Fruit fly (Drosophila melanogaster) whole organism, adult: ENCODE measurements around the gene porin.

Source experiments
- CG12768 ChIP-seq: fragments of 200-800 bp; sonication (Bioruptor generic); optimal IDR thresholded peaks from 2 replicates; lab custom pipeline; 2017; ENCODE audit warnings: missing biosample characterization, missing genetic modification characterization, mild to moderate bottlenecking, moderate library complexity, missing genetic modification reagents
- CG33017 ChIP-seq: fragments of 200-800 bp; sonication (Bioruptor generic); optimal IDR thresholded peaks from 2 replicates; lab custom pipeline; 2018; ENCODE audit warnings: missing biosample characterization, mild to moderate bottlenecking, missing genetic modification characterization, moderate library complexity
- Clk ChIP-seq: fragments of 200-800 bp; sonication (Bioruptor generic); optimal IDR thresholded peaks from 2 replicates; lab custom pipeline; 2017; ENCODE audit warnings: missing biosample characterization, missing genetic modification characterization
- Hr96 ChIP-seq: fragments of 200-800 bp; sonication (Bioruptor generic); optimal IDR thresholded peaks from 2 replicates; lab custom pipeline; 2016; ENCODE audit warnings: missing biosample characterization, missing genetic modification characterization
- ovo ChIP-seq: fragments of 200-800 bp; sonication (Bioruptor generic); optimal IDR thresholded peaks from 2 replicates; lab custom pipeline; 2016; ENCODE audit warnings: missing biosample characterization, missing genetic modification characterization
- tj ChIP-seq: fragments of 200-800 bp; sonication (Bioruptor generic); optimal IDR thresholded peaks from 3 replicates; lab custom pipeline; 2017; ENCODE audit warnings: missing biosample characterization, mild to moderate bottlenecking, missing genetic modification characterization, moderate library complexity
- toe ChIP-seq: fragments of 200-800 bp; sonication (Bioruptor generic); optimal IDR thresholded peaks from 2 replicates; lab custom pipeline; 2016; ENCODE audit warnings: missing biosample characterization, missing genetic modification characterization

dm6 chr2L:10869867-10870266 is 19.2 kb upstream of the porin start, which contains the start of gene CG12517:
- no peak for TF ChIP-seq ovo
- no peak for TF ChIP-seq toe (GFP tag; lab: Kevin White, UChicago)
- TF ChIP-seq CG33017 (tag; lab: Kevin White, UChicago) = no peak
- TF ChIP-seq Hr96 = no peak
- no peak for TF ChIP-seq Clk (GFP tag; lab: Kevin White, UChicago)
- TF ChIP-seq CG12768 = no peak
- TF ChIP-seq tj = no peak
